Fruit fly (Drosophila melanogaster): ENCODE results near the gene Gr77a.

Gene Gr77a

DNA sequence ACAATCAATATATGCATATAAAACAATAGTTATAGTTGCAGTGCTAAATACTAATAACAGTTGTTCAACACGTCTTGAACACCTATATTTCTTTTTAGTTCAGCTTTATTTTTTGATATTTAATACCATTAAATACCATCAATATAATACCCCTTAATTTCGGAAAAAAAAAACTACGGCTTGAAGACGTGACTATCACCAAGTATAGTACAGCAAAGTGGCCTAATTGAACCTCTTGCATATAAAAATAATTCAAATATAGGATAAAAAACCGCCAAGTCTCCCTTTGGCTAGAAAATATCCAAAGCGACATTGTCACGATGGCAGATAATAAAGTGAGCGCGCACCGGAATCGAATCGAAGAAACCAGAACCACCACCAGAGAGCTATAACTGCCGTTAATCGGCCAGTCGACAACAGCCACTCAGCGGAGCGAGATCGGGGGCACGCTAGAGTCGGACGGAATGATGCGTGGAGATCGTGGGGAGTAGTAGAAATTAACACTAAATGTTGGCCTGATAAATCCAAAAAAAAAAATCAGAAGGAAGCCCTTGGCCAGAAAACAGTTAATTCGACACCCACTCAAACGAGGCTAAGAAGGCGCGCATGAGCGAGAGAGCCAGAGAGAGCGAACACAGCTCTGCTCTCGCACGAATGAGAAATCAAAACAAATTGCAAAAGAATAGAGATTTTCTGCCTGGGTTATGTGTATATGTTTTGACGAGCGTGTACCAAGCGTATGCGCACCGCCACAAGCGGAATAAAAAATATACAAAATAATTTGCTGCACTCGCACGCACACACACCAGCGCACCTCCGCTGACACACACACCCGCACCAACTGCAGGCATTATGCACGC lies 45.8 kb upstream of the Gr77a start:
- TF ChIP-seq nau (GFP tag; optimal IDR thresholded peaks at IDR 0.05): no peak
- TF ChIP-seq CG16815 (GFP tag; optimal IDR thresholded peaks at IDR 0.05): no peak
- peak; percentile 21 for TF ChIP-seq CG3995 (GFP tag; optimal IDR thresholded peaks at IDR 0.05)
- no peak for TF ChIP-seq Dfd (GFP tag; optimal IDR thresholded peaks at IDR 0.05)
- no peak for TF ChIP-seq CG3407 (GFP tag; optimal IDR thresholded peaks at IDR 0.05)
- TF ChIP-seq Lim3 (GFP tag; IDR thresholded peaks at IDR 0.05): no peak
- TF ChIP-seq dm (GFP tag; optimal IDR thresholded peaks at IDR 0.05): peak; percentile 19
- TF ChIP-seq Dref (GFP tag; IDR thresholded peaks at IDR 0.05): peak; percentile 42
- peak; percentile 37 for TF ChIP-seq NK7.1 (GFP tag; optimal IDR thresholded peaks at IDR 0.05)
- TF ChIP-seq Hsf (GFP tag; optimal IDR thresholded peaks at IDR 0.05): peak; percentile 16
- TF ChIP-seq sqz (GFP tag; optimal IDR thresholded peaks at IDR 0.05): peak; percentile 84
- TF ChIP-seq HLHmδ (GFP tag; optimal IDR thresholded peaks at IDR 0.05): peak; percentile 79
- TF ChIP-seq Max (GFP tag; optimal IDR thresholded peaks at IDR 0.05): peak; percentile 44
- peak; percentile 6 for TF ChIP-seq corto (GFP tag; optimal IDR thresholded peaks at IDR 0.05)
- no peak for TF ChIP-seq hb (GFP tag; IDR thresholded peaks at IDR 0.05; ENCODE audit: partially characterized antibody)
- TF ChIP-seq dmrt99B (tag; optimal IDR thresholded peaks at IDR 0.05): peak; percentile 37
- peak; percentile 44 for TF ChIP-seq dmrt11E (tag; optimal IDR thresholded peaks at IDR 0.05)
- no peak for TF ChIP-seq CG43689 (GFP tag; IDR thresholded peaks at IDR 0.05)
- TF ChIP-seq z (GFP tag; IDR thresholded peaks at IDR 0.05): peak; percentile 67; the same call in 2 of the 3 replicates
- TF ChIP-seq CG18599 (GFP tag; optimal IDR thresholded peaks at IDR 0.05): peak; percentile 40
- TF ChIP-seq CG10543 (GFP tag; optimal IDR thresholded peaks at IDR 0.05): peak; percentile 59
- no peak for TF ChIP-seq CG14050 (GFP tag; IDR thresholded peaks at IDR 0.05)
- TF ChIP-seq run (tag; optimal IDR thresholded peaks at IDR 0.05): no peak
- TF ChIP-seq tll (GFP tag; optimal IDR thresholded peaks at IDR 0.05): no peak
- TF ChIP-seq Dbx (GFP tag; IDR thresholded peaks at IDR 0.05): peak; percentile 69; the same call in 2 of the 3 replicates
- peak; percentile 50; the same call in 1 of the 2 replicates for TF ChIP-seq Bgb (GFP tag; IDR thresholded peaks at IDR 0.05; ENCODE audit: partially characterized antibody)
- TF ChIP-seq Hand (GFP tag; optimal IDR thresholded peaks at IDR 0.05): peak; percentile 8
- peak; percentile 40 for TF ChIP-seq CG8924 (tag; optimal IDR thresholded peaks at IDR 0.05)
- TF ChIP-seq dpn (GFP tag; optimal IDR thresholded peaks at IDR 0.05): peak; percentile 30 to 46
- TF ChIP-seq prd (optimal IDR thresholded peaks at IDR 0.05): no peak
- peak; percentile 47; the same call in 2 of the 3 replicates for TF ChIP-seq prd (GFP tag; IDR thresholded peaks at IDR 0.05)
- peak; percentile 44 for TF ChIP-seq nmo (GFP tag; optimal IDR thresholded peaks at IDR 0.05)
- peak; percentile 58 for TF ChIP-seq gem (tag; optimal IDR thresholded peaks at IDR 0.05)
- TF ChIP-seq otp (GFP tag; IDR thresholded peaks at IDR 0.05): peak; percentile 53; the same call in 1 of the 3 replicates
- peak; percentile 58 for TF ChIP-seq Hmr (GFP tag; optimal IDR thresholded peaks at IDR 0.05)
- no peak for TF ChIP-seq Dad (GFP tag; optimal IDR thresholded peaks at IDR 0.05)
- peak; percentile 49; the same call in 1 of the 2 replicates for TF ChIP-seq rib (GFP tag; IDR thresholded peaks at IDR 0.05)
- TF ChIP-seq CG9215 (GFP tag; IDR thresholded peaks at IDR 0.05): no peak
- TF ChIP-seq dysf (GFP tag; IDR thresholded peaks at IDR 0.05): no peak
- peak; percentile 56 for TF ChIP-seq MTF-1 (GFP tag; optimal IDR thresholded peaks at IDR 0.05; ENCODE audit: borderline replicate concordance)
- peak; percentile 64 for TF ChIP-seq bbx (GFP tag; IDR thresholded peaks at IDR 0.05; ENCODE audit: partially characterized antibody)
- TF ChIP-seq Tbp (GFP tag; optimal IDR thresholded peaks at IDR 0.05): peak; percentile 83
- TF ChIP-seq row (GFP tag; IDR thresholded peaks at IDR 0.05): peak; percentile 93
- TF ChIP-seq jing (GFP tag; optimal IDR thresholded peaks at IDR 0.05): no peak
- peak; percentile 57 for TF ChIP-seq CG12391 (tag; optimal IDR thresholded peaks at IDR 0.05)
- TF ChIP-seq Vsx1 (GFP tag; optimal IDR thresholded peaks at IDR 0.05): peak; percentile 13
- TF ChIP-seq CG1529 (GFP tag; optimal IDR thresholded peaks at IDR 0.05): no peak
- peak; percentile 85 for TF ChIP-seq Jarid2 (GFP tag; optimal IDR thresholded peaks at IDR 0.05)
